Worm (Caenorhabditis elegans): Measurements from ENCODE around the gene samp-1.
A peak's percentile ranks its signal among the peaks of the same experiment; 100 is the strongest.

The samp-1 gene

DNA sequence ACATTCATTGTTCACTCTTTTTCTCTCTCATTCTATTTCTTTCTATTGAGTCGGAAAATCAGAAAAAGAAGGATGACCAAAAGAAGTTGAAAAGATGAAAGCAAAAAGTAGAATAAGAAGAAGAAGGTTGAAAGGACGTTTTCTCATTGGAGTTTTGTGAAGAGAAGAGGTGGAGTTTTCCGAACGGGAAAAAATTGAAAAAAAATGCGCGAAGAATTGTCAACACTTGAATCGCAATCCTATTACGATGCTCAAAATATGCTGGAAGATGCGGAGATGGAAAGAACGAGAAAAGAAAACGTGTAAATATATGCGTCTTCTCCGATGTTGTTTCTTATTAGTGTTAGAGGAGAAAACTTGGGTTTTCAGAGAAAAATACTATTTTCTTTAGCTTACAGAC lies 30.7 kb downstream of the samp-1 start:
- no peak for TF ChIP-seq T22C8.4 (GFP tag; IDR thresholded peaks at IDR 0.05)
- no peak for TF ChIP-seq tab-1 (GFP tag; IDR thresholded peaks at IDR 0.05)
- no peak for TF ChIP-seq ref-1 (GFP tag; conservative IDR thresholded peaks at IDR 0.05)
- no peak for TF ChIP-seq cog-1 (tag; optimal IDR thresholded peaks at IDR 0.05)
- TF ChIP-seq ztf-23 (GFP tag; IDR thresholded peaks at IDR 0.05): no peak
- no peak for TF ChIP-seq med-1 (GFP tag; optimal IDR thresholded peaks at IDR 0.05; ENCODE audit: insufficient read depth)
- TF ChIP-seq flt-1 (GFP tag; IDR thresholded peaks at IDR 0.05): no peak
- no peak for TF ChIP-seq ztf-29 (GFP tag; IDR thresholded peaks at IDR 0.05)
- TF ChIP-seq klf-2 (GFP tag; conservative IDR thresholded peaks at IDR 0.05): no peak

DNA sequence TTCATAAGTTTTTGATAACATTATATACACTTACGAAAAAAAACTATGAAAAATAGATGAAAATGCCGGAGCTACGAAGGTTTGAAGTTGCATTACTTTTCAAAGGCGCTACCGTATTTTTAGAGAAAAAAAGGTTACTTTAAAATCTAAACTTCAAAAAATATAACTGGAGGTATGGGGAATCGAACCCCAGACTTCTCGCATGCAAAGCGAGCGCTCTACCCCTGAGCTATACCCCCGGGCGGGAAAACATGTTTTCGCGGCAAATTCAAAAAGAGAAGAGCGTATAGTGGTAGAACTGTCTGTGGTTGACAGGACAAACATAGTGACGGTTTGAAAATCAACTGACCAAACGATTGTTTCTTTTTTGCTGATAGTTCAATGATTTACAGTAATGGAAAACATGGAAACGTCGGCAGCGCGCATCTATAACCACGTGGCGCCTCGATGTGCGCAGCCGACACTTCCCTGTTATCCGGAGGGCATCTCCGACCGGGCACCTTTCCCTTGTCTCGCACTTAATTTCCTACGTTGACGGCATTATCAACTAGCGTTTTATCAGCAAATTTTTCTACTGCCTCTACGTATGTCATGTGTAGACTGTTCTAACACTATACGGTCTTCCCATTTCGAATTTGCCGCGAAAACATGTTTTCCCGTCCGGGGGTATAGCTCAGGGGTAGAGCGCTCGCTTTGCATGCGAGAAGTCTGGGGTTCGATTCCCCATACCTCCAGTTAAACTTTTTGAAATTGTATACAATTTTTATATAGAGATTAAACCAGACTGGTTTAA lies 31.4 kb downstream of the samp-1 start:
- TF ChIP-seq ztf-29 (GFP tag; IDR thresholded peaks at IDR 0.05) (no peak), med-1 (GFP tag; optimal IDR thresholded peaks at IDR 0.05; ENCODE audit: insufficient read depth) (no peak), flt-1 (GFP tag; IDR thresholded peaks at IDR 0.05) (no peak), cog-1 (tag; optimal IDR thresholded peaks at IDR 0.05) (no peak), T22C8.4 (GFP tag; IDR thresholded peaks at IDR 0.05) (no peak), ztf-23 (GFP tag; IDR thresholded peaks at IDR 0.05) (no peak)

- TF ChIP-seq ztf-29 (GFP tag; IDR thresholded peaks at IDR 0.05) (no peak), klf-2 (GFP tag; conservative IDR thresholded peaks at IDR 0.05) (no peak), tab-1 (GFP tag; IDR thresholded peaks at IDR 0.05) (no peak), med-1 (GFP tag; optimal IDR thresholded peaks at IDR 0.05; ENCODE audit: insufficient read depth) (no peak), T22C8.4 (GFP tag; IDR thresholded peaks at IDR 0.05) (no peak)
Observed at ce11 chrII:11335670-11336069, 33.0 kb downstream of the samp-1 start.

DNA sequence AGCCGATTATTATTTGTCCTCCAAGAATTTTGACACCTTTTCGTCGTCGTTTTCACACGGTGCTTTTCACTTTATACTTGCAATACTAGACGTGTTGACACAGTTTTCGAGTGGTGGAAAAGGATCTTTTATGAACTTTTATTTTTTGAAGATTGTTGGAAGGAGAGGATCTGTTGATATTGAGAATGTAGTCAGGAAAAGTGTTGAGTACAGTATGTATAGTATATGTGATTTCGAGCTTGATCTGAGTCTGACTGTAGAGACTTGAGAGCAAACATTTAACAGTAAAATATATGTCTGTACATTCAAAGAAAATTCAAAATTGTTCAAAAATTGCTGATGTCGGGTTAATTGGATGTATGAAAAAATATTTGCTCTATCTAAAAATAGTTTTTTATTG lies 33.5 kb downstream of the samp-1 start:
- TF ChIP-seq ztf-29 (GFP tag; IDR thresholded peaks at IDR 0.05) (no peak), med-1 (GFP tag; optimal IDR thresholded peaks at IDR 0.05; ENCODE audit: insufficient read depth) (no peak), tab-1 (GFP tag; IDR thresholded peaks at IDR 0.05) (no peak), ztf-23 (GFP tag; IDR thresholded peaks at IDR 0.05) (no peak), flt-1 (GFP tag; IDR thresholded peaks at IDR 0.05) (no peak), klf-2 (GFP tag; conservative IDR thresholded peaks at IDR 0.05) (no peak)

- no peak for TF ChIP-seq T22C8.4 (GFP tag; IDR thresholded peaks at IDR 0.05)
- TF ChIP-seq tab-1 (GFP tag; IDR thresholded peaks at IDR 0.05): no peak
- no peak for TF ChIP-seq ztf-23 (GFP tag; IDR thresholded peaks at IDR 0.05)
Observed at ce11 chrII:11336640-11337241, 34.0 kb downstream of the samp-1 start.

DNA sequence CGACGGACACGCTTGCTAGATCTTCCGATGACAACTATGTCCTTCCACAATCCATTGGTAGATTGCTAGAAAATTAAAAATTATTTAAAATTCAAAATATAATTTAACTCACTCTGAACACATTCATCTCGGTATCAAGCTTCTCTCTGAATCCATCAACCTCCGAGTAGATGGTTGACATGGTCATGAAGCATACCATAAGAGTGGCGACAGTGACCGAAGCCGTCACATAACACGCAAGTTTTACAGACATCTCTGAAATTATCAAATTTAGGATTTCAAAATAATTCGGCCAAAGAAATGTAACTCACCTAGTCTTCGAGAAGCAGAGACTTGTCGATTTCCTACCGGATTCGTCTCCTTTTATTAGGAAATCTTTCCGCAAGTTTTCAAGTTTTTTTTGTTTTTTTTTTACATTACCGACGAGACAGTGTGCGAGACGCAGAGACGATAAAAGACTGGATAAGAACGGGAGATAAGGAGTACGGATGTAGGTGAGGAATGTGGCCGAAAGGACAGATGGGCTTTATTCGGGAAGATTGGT lies 34.9 kb downstream of the samp-1 start, which contains the start of gene sqt-1:
Gene sqt-1 (minus strand): TSS at position 341 of the 544 bp plus-strand sequence.
- TF ChIP-seq klf-2 (GFP tag; conservative IDR thresholded peaks at IDR 0.05) (no peak), med-1 (GFP tag; optimal IDR thresholded peaks at IDR 0.05; ENCODE audit: insufficient read depth) (no peak), flt-1 (GFP tag; IDR thresholded peaks at IDR 0.05) (no peak), T22C8.4 (GFP tag; IDR thresholded peaks at IDR 0.05) (no peak)

ce11 chrII:11339507-11339906 lies 36.8 kb downstream of the samp-1 start, which contains the start of gene rmd-3:
Gene rmd-3 (minus strand): TSS chrII:11339607.
- TF ChIP-seq cog-1 (tag; optimal IDR thresholded peaks at IDR 0.05): no peak
- no peak for TF ChIP-seq tab-1 (GFP tag; IDR thresholded peaks at IDR 0.05)
- no peak for TF ChIP-seq ref-1 (GFP tag; conservative IDR thresholded peaks at IDR 0.05)
- TF ChIP-seq ztf-29 (GFP tag; IDR thresholded peaks at IDR 0.05): no peak

DNA sequence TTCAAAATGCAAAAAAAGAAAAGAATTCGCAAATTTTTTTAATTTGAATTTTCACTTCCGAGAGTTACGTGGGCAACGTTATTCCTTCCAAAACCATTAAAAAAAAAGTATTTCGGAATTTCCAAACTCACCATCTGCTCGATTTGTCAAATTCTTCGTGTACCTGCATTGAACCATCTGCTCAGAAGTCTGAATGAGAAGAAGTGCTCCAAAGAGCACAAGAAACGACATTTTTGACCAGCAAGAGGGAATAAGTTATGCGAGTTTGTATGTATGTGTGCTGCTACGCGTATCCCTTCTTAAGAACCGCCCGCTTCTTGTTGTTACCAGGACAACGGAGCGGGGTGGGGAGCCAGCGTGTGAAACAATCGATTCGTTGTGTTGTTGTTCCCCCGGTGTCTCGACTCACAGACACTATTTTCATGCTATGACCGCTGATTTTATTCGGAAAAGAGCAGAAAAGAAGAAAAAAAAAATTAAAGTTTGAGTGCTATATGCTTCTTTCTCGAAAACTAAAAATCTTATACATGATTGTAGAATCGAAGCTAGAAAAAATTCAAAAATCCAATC lies 40.7 kb downstream of the samp-1 start, which contains the start of gene lgc-20:
Gene lgc-20 (minus strand): TSS at position 311 of the 570 bp plus-strand sequence.
- TF ChIP-seq ztf-23 (GFP tag; IDR thresholded peaks at IDR 0.05): no peak
- TF ChIP-seq flt-1 (GFP tag; IDR thresholded peaks at IDR 0.05): no peak
- no peak for TF ChIP-seq tab-1 (GFP tag; IDR thresholded peaks at IDR 0.05)
- TF ChIP-seq cog-1 (tag; optimal IDR thresholded peaks at IDR 0.05): no peak
- TF ChIP-seq ref-1 (GFP tag; conservative IDR thresholded peaks at IDR 0.05): no peak
- no peak for TF ChIP-seq ztf-29 (GFP tag; IDR thresholded peaks at IDR 0.05)
- no peak for TF ChIP-seq med-1 (GFP tag; optimal IDR thresholded peaks at IDR 0.05; ENCODE audit: insufficient read depth)

ce11 chrII:11344554-11344953 lies 41.9 kb downstream of the samp-1 start:
- TF ChIP-seq ztf-29 (GFP tag; IDR thresholded peaks at IDR 0.05): no peak

ce11 chrII:11345570-11346029 lies 42.9 kb downstream of the samp-1 start, which contains the start of gene nduf-11:
Gene nduf-11 (minus strand): TSS chrII:11345620.
- TF ChIP-seq cog-1 (tag; optimal IDR thresholded peaks at IDR 0.05) (peak; percentile 70), med-1 (GFP tag; optimal IDR thresholded peaks at IDR 0.05; ENCODE audit: insufficient read depth) (peak; percentile 6), flt-1 (GFP tag; IDR thresholded peaks at IDR 0.05) (peak; percentile 84), ztf-23 (GFP tag; IDR thresholded peaks at IDR 0.05) (peak; percentile 68; the same call in 1 of the 2 replicates), ref-1 (GFP tag; conservative IDR thresholded peaks at IDR 0.05) (no peak), T22C8.4 (GFP tag; IDR thresholded peaks at IDR 0.05) (no peak)

Data from whole organism, midembryonic.